In the genomic region with DNA sequence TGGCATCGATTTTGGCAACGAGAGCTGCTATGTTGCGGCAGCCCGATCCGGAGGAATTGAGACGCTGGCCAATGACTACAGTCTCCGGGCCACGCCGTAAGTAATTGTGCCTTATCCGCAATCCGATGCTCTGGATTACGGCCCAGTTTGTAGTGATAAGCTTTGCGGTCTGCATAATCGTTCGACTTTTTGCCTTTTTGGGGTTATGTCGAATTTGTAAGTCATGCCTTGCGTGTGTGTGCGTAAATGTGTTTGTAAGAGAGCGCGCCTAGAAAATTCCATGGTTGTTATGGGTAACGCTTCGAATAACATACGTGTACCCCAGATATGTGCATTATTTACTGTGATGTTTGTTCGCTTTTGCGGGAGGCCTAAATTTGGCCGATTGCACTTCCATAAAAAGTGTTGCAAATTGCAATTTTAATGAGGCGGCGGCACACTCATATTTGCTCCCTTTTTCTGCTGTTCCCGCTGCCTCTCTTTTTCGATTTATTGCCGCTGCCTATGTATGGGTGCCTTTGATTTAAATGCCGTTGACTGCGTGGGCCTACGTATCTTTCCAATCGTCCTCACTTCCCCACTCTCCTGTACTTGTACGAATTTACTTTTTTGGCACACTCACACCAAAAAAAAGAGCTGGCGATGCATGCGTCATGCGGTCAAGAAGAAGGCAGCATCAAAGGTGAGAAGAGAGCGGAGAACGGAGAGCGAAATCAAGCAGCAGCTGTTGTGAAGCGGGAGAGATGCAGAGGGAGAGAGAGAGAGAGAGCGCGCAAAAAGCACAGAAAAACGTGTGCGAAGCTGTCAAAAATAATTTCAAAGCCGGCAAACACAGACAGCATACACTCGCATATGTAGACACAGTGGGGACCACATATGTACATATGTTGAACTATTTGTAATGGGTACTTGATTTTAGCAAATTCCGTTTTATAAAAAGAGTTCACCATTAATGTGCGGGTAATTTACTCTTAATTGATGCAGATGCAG, we compare ENCODE assay signal across 2 fruit fly cellular contexts.
TF ChIP-seq lines count a peak whose summit lies in the region.

No protein-coding gene starts in this region.

TF ChIP-seq in whole organism, embryonic, 481 proteins besides CTCF, POLR2A, EP300 and RAD21 (continued from another document and continues in another):
- TF ChIP-seq zen2 (GFP tag; IDR thresholded peaks at IDR 0.05; lab: Robert Waterston, UW; ENCODE audit: partially characterized antibody) (peak; percentile 45; the same call in 1 of the 3 replicates), bbx (GFP tag; IDR thresholded peaks at IDR 0.05; lab: Robert Waterston, UW; ENCODE audit: partially characterized antibody) (no peak), ftz-f1 (GFP tag; optimal IDR thresholded peaks at IDR 0.05; lab: Kevin White, UChicago) (no peak), CG2120 (GFP tag; optimal IDR thresholded peaks at IDR 0.05; lab: Kevin White, UChicago) (peak; percentile 56), pho (GFP tag; optimal IDR thresholded peaks at IDR 0.05; lab: Kevin White, UChicago) (no peak), HmgZ (tag; optimal IDR thresholded peaks at IDR 0.05; lab: Kevin White, UChicago) (peak; percentile 35), onecut (GFP tag; IDR thresholded peaks at IDR 0.05; lab: Robert Waterston, UW) (no peak), sob (GFP tag; IDR thresholded peaks at IDR 0.05; lab: Robert Waterston, UW) (peak; percentile 35; the same call in 1 of the 2 replicates), CG12744 (GFP tag; optimal IDR thresholded peaks at IDR 0.05; lab: Kevin White, UChicago) (no peak), CG18764 (GFP tag; optimal IDR thresholded peaks at IDR 0.05; lab: Kevin White, UChicago) (no peak), exex (tag; optimal IDR thresholded peaks at IDR 0.05; lab: Kevin White, UChicago) (no peak), oc (tag; optimal IDR thresholded peaks at IDR 0.05; lab: Kevin White, UChicago) (no peak), Xbp1 (GFP tag; optimal IDR thresholded peaks at IDR 0.05; lab: Kevin White, UChicago) (peak; percentile 26), D19B (GFP tag; optimal IDR thresholded peaks at IDR 0.05; lab: Kevin White, UChicago) (peak; percentile 23), HLH3B (GFP tag; IDR thresholded peaks at IDR 0.05; lab: Robert Waterston, UW) (no peak), cg (GFP tag; optimal IDR thresholded peaks at IDR 0.05; lab: Kevin White, UChicago) (peak; percentile 72), MESR4 (GFP tag; optimal IDR thresholded peaks at IDR 0.05; lab: Kevin White, UChicago) (no peak), CG17361 (GFP tag; IDR thresholded peaks at IDR 0.05; lab: Robert Waterston, UW) (no peak), dm (GFP tag; optimal IDR thresholded peaks at IDR 0.05; lab: Kevin White, UChicago) (peak; percentile 41), maf-S (GFP tag; optimal IDR thresholded peaks at IDR 0.05; lab: Kevin White, UChicago) (no peak), CG12942 (GFP tag; optimal IDR thresholded peaks at IDR 0.05; lab: Kevin White, UChicago) (no peak), hbn (GFP tag; IDR thresholded peaks at IDR 0.05; lab: Robert Waterston, UW; ENCODE audit: partially characterized antibody) (peak; percentile 42), CG11560 (tag; IDR thresholded peaks at IDR 0.05; lab: Robert Waterston, UW) (no peak), Doc3 (GFP tag; IDR thresholded peaks at IDR 0.05; lab: Robert Waterston, UW; ENCODE audit: partially characterized antibody) (0 out of 3 replicates have a peak, but pooled peaks have one; percentile 35), fru (optimal IDR thresholded peaks at IDR 0.05; lab: Kevin White, UChicago) (no peak), Drgx (GFP tag; IDR thresholded peaks at IDR 0.05; lab: Robert Waterston, UW) (peak; percentile 54; the same call in 1 of the 2 replicates), NfI (GFP tag; optimal IDR thresholded peaks at IDR 0.05; lab: Kevin White, UChicago) (no peak), CG8388 (GFP tag; optimal IDR thresholded peaks at IDR 0.05; lab: Kevin White, UChicago) (no peak), E2f2 (GFP tag; IDR thresholded peaks at IDR 0.05; lab: Robert Waterston, UW) (peak; percentile 16; the same call in 1 of the 2 replicates), Pdp1 (GFP tag; optimal IDR thresholded peaks at IDR 0.05; lab: Kevin White, UChicago) (peak in 1 of 2 experiments; percentile 91), chm (GFP tag; IDR thresholded peaks at IDR 0.05; lab: Robert Waterston, UW) (peak; percentile 43; the same call in 1 of the 2 replicates), YL-1 (GFP tag; optimal IDR thresholded peaks at IDR 0.05; lab: Kevin White, UChicago) (peak; percentile 43), insv (GFP tag; optimal IDR thresholded peaks at IDR 0.05; lab: Kevin White, UChicago) (peak in 1 of 2 experiments; percentile 2), Lpt (GFP tag; optimal IDR thresholded peaks at IDR 0.05; lab: Kevin White, UChicago) (no peak), kni (GFP tag; optimal IDR thresholded peaks at IDR 0.05; lab: Kevin White, UChicago) (peak; percentile 45), CG12071 (GFP tag; optimal IDR thresholded peaks at IDR 0.05; lab: Kevin White, UChicago) (no peak), crc (GFP tag; optimal IDR thresholded peaks at IDR 0.05; lab: Kevin White, UChicago) (no peak), odd (GFP tag; optimal IDR thresholded peaks at IDR 0.05; lab: Kevin White, UChicago) (no peak), Hr3 (GFP tag; optimal IDR thresholded peaks at IDR 0.05; lab: Kevin White, UChicago) (no peak), cwo (GFP tag; optimal IDR thresholded peaks at IDR 0.05; lab: Kevin White, UChicago) (peak; percentile 79), CG13424 (tag; optimal IDR thresholded peaks at IDR 0.05; lab: Kevin White, UChicago) (no peak), CG1233 (GFP tag; optimal IDR thresholded peaks at IDR 0.05; lab: Kevin White, UChicago) (no peak), CG32767 (GFP tag; IDR thresholded peaks at IDR 0.05; lab: Robert Waterston, UW) (peak; percentile 31; the same call in 1 of the 2 replicates), rib (GFP tag; IDR thresholded peaks at IDR 0.05; lab: Robert Waterston, UW) (peak; percentile 80; the same call in 1 of the 2 replicates), CrebB (tag; optimal IDR thresholded peaks at IDR 0.05; lab: Kevin White, UChicago) (no peak), sd (tag; optimal IDR thresholded peaks at IDR 0.05; lab: Kevin White, UChicago) (peak; percentile 13), CG9215 (GFP tag; IDR thresholded peaks at IDR 0.05; lab: Robert Waterston, UW) (no peak), Dbx (GFP tag; IDR thresholded peaks at IDR 0.05; lab: Robert Waterston, UW) (peak; percentile 55; the same call in 2 of the 3 replicates), z (GFP tag; IDR thresholded peaks at IDR 0.05; lab: Robert Waterston, UW) (no peak), CG9817 (tag; optimal IDR thresholded peaks at IDR 0.05; lab: Kevin White, UChicago) (no peak), Usf (GFP tag; optimal IDR thresholded peaks at IDR 0.05; lab: Kevin White, UChicago) (no peak), Trl (optimal IDR thresholded peaks at IDR 0.05; lab: Kevin White, UChicago) (peak; percentile 96 to 99), Trl (GFP tag; optimal IDR thresholded peaks at IDR 0.05; lab: Kevin White, UChicago) (peak; percentile 20), fd3F (GFP tag; optimal IDR thresholded peaks at IDR 0.05; lab: Kevin White, UChicago) (peak; percentile 19), ab (GFP tag; optimal IDR thresholded peaks at IDR 0.05; lab: Kevin White, UChicago) (no peak), crp (GFP tag; optimal IDR thresholded peaks at IDR 0.05; lab: Kevin White, UChicago) (peak in 1 of 2 experiments; percentile 63), kay (GFP tag; optimal IDR thresholded peaks at IDR 0.05; lab: Kevin White, UChicago) (peak; percentile 35), pita (GFP tag; optimal IDR thresholded peaks at IDR 0.05; lab: Kevin White, UChicago) (no peak)

TF ChIP-seq in whole organism, prepupa, 60 proteins besides CTCF, POLR2A, EP300 and RAD21 (continued from another document):
- TF ChIP-seq CG11762 (GFP tag; optimal IDR thresholded peaks at IDR 0.05; lab: Kevin White, UChicago; ENCODE audit: insufficient read depth) (no peak), svp (GFP tag; lab: Kevin White, UChicago) (peak; percentile 93), acj6 (GFP tag; optimal IDR thresholded peaks at IDR 0.05; lab: Kevin White, UChicago) (no peak), ss (GFP tag; optimal IDR thresholded peaks at IDR 0.05; lab: Kevin White, UChicago) (peak in 1 of 2 experiments; percentile 25), CG11294 (GFP tag; IDR thresholded peaks at IDR 0.05; lab: Robert Waterston, UW) (peak; percentile 18; the same call in 1 of the 2 replicates), CG10631 (GFP tag; optimal IDR thresholded peaks at IDR 0.05; lab: Kevin White, UChicago) (no peak), esn (GFP tag; optimal IDR thresholded peaks at IDR 0.05; lab: Kevin White, UChicago) (no peak), Sox102F (GFP tag; optimal IDR thresholded peaks at IDR 0.05; lab: Kevin White, UChicago) (no peak), CG34406 (GFP tag; optimal IDR thresholded peaks at IDR 0.05; lab: Kevin White, UChicago) (no peak), CG6808 (GFP tag; optimal IDR thresholded peaks at IDR 0.05; lab: Kevin White, UChicago) (peak; percentile 6), net (GFP tag; optimal IDR thresholded peaks at IDR 0.05; lab: Kevin White, UChicago) (no peak)
